Fruit fly (Drosophila melanogaster) whole organism, embryonic: ENCODE measurements around the gene car.

ENCODE experiments used
- Antp ChIP-seq: fragments of 200-800 bp; sonication (Bioruptor generic); optimal IDR thresholded peaks from 3 replicates; lab custom pipeline; 2016; ENCODE audit warnings: missing biosample characterization, missing genetic modification characterization
- CG12071 ChIP-seq: fragments of 200-800 bp; sonication (Bioruptor generic); optimal IDR thresholded peaks from 3 replicates; lab custom pipeline; 2018; ENCODE audit warnings: missing biosample characterization, mild to moderate bottlenecking, missing genetic modification characterization
- CG15514 ChIP-seq: fragments of 200-800 bp; sonication (Bioruptor generic); optimal IDR thresholded peaks from 3 replicates; lab custom pipeline; 2017; ENCODE audit warnings: missing biosample characterization, missing genetic modification characterization, mild to moderate bottlenecking, moderate library complexity, missing genetic modification reagents
- CG17612 ChIP-seq: fragments of 200-800 bp; sonication (Bioruptor generic); IDR thresholded peaks from 2 replicates; pipeline ENCODE4 v1.3.6; 2022; ENCODE audit warnings: missing biosample characterization, missing genetic modification characterization
- CG2202 ChIP-seq: fragments of 200-800 bp; sonication (Bioruptor generic); optimal IDR thresholded peaks from 2 replicates; lab custom pipeline; 2018; ENCODE audit warnings: missing biosample characterization, mild to moderate bottlenecking, missing genetic modification characterization
- CG4730 ChIP-seq: fragments of 200-800 bp; sonication (Bioruptor generic); IDR thresholded peaks from 2 replicates; pipeline ENCODE4 v1.3.6; 2022; ENCODE audit warnings: missing biosample characterization, missing genetic modification characterization
- CG7372 ChIP-seq: fragments of 200-800 bp; sonication (Bioruptor generic); IDR thresholded peaks from 2 replicates; pipeline ENCODE4 v1.3.6; 2022; ENCODE audit warnings: missing biosample characterization, missing genetic modification characterization
- CG9797 ChIP-seq: fragments of 200-800 bp; sonication (Bioruptor generic); optimal IDR thresholded peaks from 3 replicates; lab custom pipeline; 2018; ENCODE audit warnings: missing biosample characterization, mild to moderate bottlenecking, missing genetic modification characterization
- CG9876 ChIP-seq: fragments of 200-800 bp; sonication (Bioruptor generic); optimal IDR thresholded peaks from 2 replicates; lab custom pipeline; 2016; ENCODE audit warnings: missing biosample characterization, missing genetic modification characterization
- H2.0 ChIP-seq: fragments of 200-800 bp; sonication (Bioruptor generic); IDR thresholded peaks from 2 replicates; pipeline ENCODE4 v1.3.6; 2022; ENCODE audit warnings: missing biosample characterization, missing genetic modification characterization
- Taf1 ChIP-seq: fragments of 200-800 bp; sonication (Bioruptor generic); IDR thresholded peaks from 2 replicates; pipeline ENCODE4 v1.3.6; 2022; ENCODE audit warnings: missing biosample characterization, missing genetic modification characterization
- sc ChIP-seq, 3 experiments: fragments of >200 bp in 2 of 3; fragments of 200-800 bp in 1 of 3; sonication (Bioruptor generic) in 1 of 3; optimal IDR thresholded peaks; 2 replicates in 2 of 3; 3 replicates in 1 of 3; lab custom pipeline; 2017; ENCODE audit warnings: mild to moderate bottlenecking in 1 of 3, missing biosample characterization in 1 of 3, missing genetic modification characterization in 1 of 3, missing genetic modification reagents in 1 of 3

DNA sequence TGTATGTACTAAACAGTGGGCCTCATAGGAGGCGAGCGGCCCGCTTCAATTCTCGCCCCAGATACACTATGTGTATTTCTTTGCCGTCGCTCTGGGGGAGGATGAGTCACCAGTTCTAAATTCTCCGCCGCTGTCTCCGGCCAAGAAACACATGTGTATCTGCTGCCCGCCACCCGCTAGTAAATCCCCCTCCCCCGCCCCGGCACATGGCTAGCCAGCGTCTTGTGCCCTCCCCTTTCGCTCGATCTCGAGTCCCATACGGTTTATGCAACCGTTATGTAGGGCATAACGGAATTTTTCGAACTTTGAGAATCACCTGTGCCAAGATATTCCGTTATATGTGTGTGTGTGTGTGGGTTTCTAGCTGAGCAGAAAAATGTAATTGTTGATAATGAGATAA is 40.1 kb downstream of the car start:
- no peak for TF ChIP-seq CG9876 (GFP tag; lab: Kevin White, UChicago)
- TF ChIP-seq CG9797 (GFP tag; lab: Kevin White, UChicago), result no peak
- no peak for TF ChIP-seq CG17612 (GFP tag; lab: Robert Waterston, UW)
- TF ChIP-seq CG15514 (GFP tag; lab: Kevin White, UChicago), result no peak
- TF ChIP-seq Taf1, result no peak
- no peak for TF ChIP-seq Antp
- no peak for TF ChIP-seq CG12071 (GFP tag; lab: Kevin White, UChicago)
- TF ChIP-seq sc (optimal IDR thresholded peaks at IDR 0.05; lab: Kevin White, UChicago), result no peak
- TF ChIP-seq sc (GFP tag; optimal IDR thresholded peaks at IDR 0.05; lab: Kevin White, UChicago), result no peak
- TF ChIP-seq CG7372 (GFP tag; lab: Robert Waterston, UW), result no peak
- TF ChIP-seq CG2202, result no peak
- no peak for TF ChIP-seq CG4730 (GFP tag; lab: Robert Waterston, UW)
- TF ChIP-seq H2.0 (GFP tag; lab: Robert Waterston, UW), result no peak
